Worm (Caenorhabditis elegans) whole organism, L4/young adult: ENCODE results near the gene F20H11.4.
A peak's percentile ranks its signal among the peaks of the same experiment; 100 is the strongest.

Source experiments
- W03F9.2 ChIP-seq: fragments of 150-350 bp; optimal IDR thresholded peaks from 2 replicates; lab custom pipeline; 2014; ENCODE audit warnings: missing biosample characterization, missing genetic modification characterization
- dao-5 ChIP-seq: sonication (generic microtip); optimal IDR thresholded peaks from 2 replicates; lab custom pipeline; 2016; ENCODE audit warnings: missing genotype, missing genetic modification characterization, moderate library complexity, missing compliant biosample characterization
- him-1 ChIP-seq: sonication (generic microtip); optimal IDR thresholded peaks from 2 replicates; lab custom pipeline; 2016; ENCODE audit warnings: missing genotype, missing genetic modification reagents, missing genetic modification characterization, missing compliant biosample characterization

ce11 chrIII:6608101-6608672 is at the start of gene F20H11.4, which contains the start of gene mdh-2:
- TF ChIP-seq him-1 (tag; lab: Kevin White, UChicago) (peak; percentile 5), dao-5 (tag; lab: Kevin White, UChicago) (no peak), W03F9.2 (tag; lab: Kevin White, UChicago) (peak; percentile 85)
